Worm (Caenorhabditis elegans): Measurements from ENCODE around the gene C10A4.7.

DNA sequence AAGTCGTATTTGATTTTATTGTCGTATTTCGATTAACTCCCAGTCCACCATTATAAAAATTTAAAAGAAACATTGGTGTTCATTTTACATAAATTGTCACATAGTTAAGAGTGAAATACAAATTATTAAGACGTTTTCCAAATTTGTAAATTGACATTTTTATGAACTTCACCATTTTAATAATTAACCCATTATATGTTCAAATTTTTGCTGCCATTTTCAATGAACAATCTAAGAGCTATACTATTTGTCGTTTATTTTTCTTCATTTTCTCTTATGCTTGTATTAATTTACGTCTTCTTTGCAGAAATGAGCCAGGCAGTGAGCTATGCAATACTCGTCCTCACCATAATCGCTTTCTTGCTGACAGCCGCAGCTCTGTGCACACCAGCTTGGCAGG is 15.8 kb upstream of the C10A4.7 start, which contains the start of gene clc-2:
- TF ChIP-seq unc-62 (GFP tag; optimal IDR thresholded peaks at IDR 0.05), result no peak
- no peak for TF ChIP-seq ztf-11 (tag; optimal IDR thresholded peaks at IDR 0.05)
- TF ChIP-seq unc-39 (tag; optimal IDR thresholded peaks at IDR 0.05), result no peak
- TF ChIP-seq blmp-1 (tag; optimal IDR thresholded peaks at IDR 0.05), result no peak
- no peak for TF ChIP-seq snpc-4 (tag; optimal IDR thresholded peaks at IDR 0.05)
- TF ChIP-seq nhr-76 (tag; optimal IDR thresholded peaks at IDR 0.05), result no peak
- no peak for TF ChIP-seq nhr-12 (tag; optimal IDR thresholded peaks at IDR 0.05)
- TF ChIP-seq lin-32 (GFP tag; optimal IDR thresholded peaks at IDR 0.05), result no peak
- TF ChIP-seq tbx-8 (GFP tag; optimal IDR thresholded peaks at IDR 0.05), result no peak
- TF ChIP-seq sem-2 (GFP tag; optimal IDR thresholded peaks at IDR 0.05), result no peak
- TF ChIP-seq pha-4 (tag; optimal IDR thresholded peaks at IDR 0.05), result no peak
- TF ChIP-seq nhr-28 (tag; optimal IDR thresholded peaks at IDR 0.05), result no peak
- TF ChIP-seq drap-1 (GFP tag; optimal IDR thresholded peaks at IDR 0.05), result no peak
- no peak for TF ChIP-seq lin-13 (tag; optimal IDR thresholded peaks at IDR 0.05)

Data from whole organism, mixed stage, embryonic.